Fruit fly (Drosophila melanogaster) S2 (cell line): ENCODE measurements around the gene CG31949.

ENCODE experiments used
- CG8478 ChIP-seq: fragments of >200 bp; optimal IDR thresholded peaks from 2 replicates; lab custom pipeline; 2018
- CTCF ChIP-seq, 2 experiments: fragments of >200 bp; optimal IDR thresholded peaks; 2 replicates each; lab custom pipeline; 2018

- TF ChIP-seq CG8478 (lab: Kevin White, UChicago) (no peak), CTCF (optimal IDR thresholded peaks at IDR 0.05; lab: Kevin White, UChicago) (no peak)
These were observed 15.0 kb upstream of the CG31949 start, which contains the start of gene CG4271 for dm6 chr2L:2284863-2285262.
